Fruit fly (Drosophila melanogaster) whole organism, embryonic: Measurements from ENCODE around the gene Dh44.

Source experiments
- Atf-2 ChIP-seq: fragments of 200-800 bp; sonication (Bioruptor generic); optimal IDR thresholded peaks from 2 replicates; lab custom pipeline; 2016; ENCODE audit warnings: missing biosample characterization, missing genetic modification characterization
- B-H2 ChIP-seq: fragments of 200-800 bp; sonication (Bioruptor generic); optimal IDR thresholded peaks from 2 replicates; lab custom pipeline; 2018; ENCODE audit warnings: missing biosample characterization, mild to moderate bottlenecking, missing genetic modification characterization
- CG10366 ChIP-seq: fragments of 200-800 bp; sonication (Bioruptor generic); IDR thresholded peaks from 2 replicates; pipeline ENCODE4 v1.3.6; 2022; ENCODE audit warnings: missing biosample characterization, missing genetic modification characterization
- CG10654 ChIP-seq: fragments of 200-800 bp; sonication (Bioruptor generic); optimal IDR thresholded peaks from 2 replicates; lab custom pipeline; 2016; ENCODE audit warnings: missing biosample characterization, missing genetic modification characterization
- CG10959 ChIP-seq: fragments of 200-800 bp; sonication (Bioruptor generic); IDR thresholded peaks from 2 replicates; pipeline ENCODE4 v1.3.6; 2022; ENCODE audit warnings: missing biosample characterization, missing genetic modification characterization
- CG11398 ChIP-seq: fragments of 200-800 bp; sonication (Bioruptor generic); optimal IDR thresholded peaks from 2 replicates; lab custom pipeline; 2016; ENCODE audit warnings: missing biosample characterization, missing genetic modification characterization
- CG14441 ChIP-seq: fragments of 200-800 bp; sonication (Bioruptor generic); IDR thresholded peaks from 2 replicates; pipeline ENCODE4 v1.3.6; 2022; ENCODE audit warnings: missing biosample characterization, missing genetic modification characterization
- CG1603 ChIP-seq: fragments of 200-800 bp; sonication (Bioruptor generic); optimal IDR thresholded peaks from 2 replicates; lab custom pipeline; 2019; ENCODE audit warnings: missing biosample characterization, mild to moderate bottlenecking, missing genetic modification characterization, moderate library complexity
- CG16779 ChIP-seq: fragments of 200-800 bp; sonication (Bioruptor generic); IDR thresholded peaks from 2 replicates; pipeline ENCODE4 v1.3.6; 2022; ENCODE audit warnings: missing biosample characterization, missing genetic modification characterization
- CG18262 ChIP-seq: fragments of 200-800 bp; optimal IDR thresholded peaks from 3 replicates; lab custom pipeline; 2019; ENCODE audit warnings: missing biosample characterization, mild to moderate bottlenecking, missing genetic modification characterization, moderate library complexity
- CG18599 ChIP-seq: fragments of 200-800 bp; sonication (Bioruptor generic); optimal IDR thresholded peaks from 3 replicates; lab custom pipeline; 2017; ENCODE audit warnings: missing biosample characterization, missing genetic modification characterization, mild to moderate bottlenecking, moderate library complexity, missing genetic modification reagents
- CG18619 ChIP-seq: fragments of 200-800 bp; sonication (Bioruptor generic); optimal IDR thresholded peaks from 3 replicates; lab custom pipeline; 2017; ENCODE audit warnings: missing biosample characterization, mild to moderate bottlenecking, missing genetic modification characterization
- CG2678 ChIP-seq: fragments of 200-800 bp; sonication (Bioruptor generic); optimal IDR thresholded peaks from 3 replicates; lab custom pipeline; 2019; ENCODE audit warnings: missing biosample characterization, mild to moderate bottlenecking, missing genetic modification characterization, moderate library complexity
- CG3281 ChIP-seq: fragments of 200-800 bp; sonication (Bioruptor generic); optimal IDR thresholded peaks from 3 replicates; lab custom pipeline; 2017; ENCODE audit warnings: missing biosample characterization, mild to moderate bottlenecking, missing genetic modification characterization
- CG3726 ChIP-seq: fragments of 200-800 bp; sonication (Bioruptor generic); IDR thresholded peaks from 3 replicates; pipeline ENCODE4, ENCODE4 v1.3.6; 2022; ENCODE audit warnings: missing biosample characterization, missing genetic modification characterization
- CG4424 ChIP-seq: fragments of 200-800 bp; sonication (Bioruptor generic); optimal IDR thresholded peaks from 3 replicates; lab custom pipeline; 2016; ENCODE audit warnings: missing biosample characterization, missing genetic modification characterization
- CG4617 ChIP-seq: fragments of 200-800 bp; sonication (Bioruptor generic); optimal IDR thresholded peaks from 3 replicates; lab custom pipeline; 2016; ENCODE audit warnings: missing biosample characterization, missing genetic modification characterization, borderline replicate concordance
- CG4730 ChIP-seq: fragments of 200-800 bp; sonication (Bioruptor generic); IDR thresholded peaks from 2 replicates; pipeline ENCODE4 v1.3.6; 2022; ENCODE audit warnings: missing biosample characterization, missing genetic modification characterization
- CG7556 ChIP-seq: fragments of 200-800 bp; sonication (Bioruptor generic); optimal IDR thresholded peaks from 2 replicates; lab custom pipeline; 2017; ENCODE audit warnings: missing biosample characterization, mild to moderate bottlenecking, missing genetic modification characterization
- CG7839 ChIP-seq: fragments of 200-800 bp; sonication (Bioruptor generic); optimal IDR thresholded peaks from 3 replicates; lab custom pipeline; 2018; ENCODE audit warnings: missing biosample characterization, mild to moderate bottlenecking, missing genetic modification characterization, moderate library complexity
- CG7928 ChIP-seq: fragments of 200-800 bp; sonication (Bioruptor generic); optimal IDR thresholded peaks from 2 replicates; lab custom pipeline; 2017; ENCODE audit warnings: missing biosample characterization, mild to moderate bottlenecking, missing genetic modification characterization
- CG9727 ChIP-seq: fragments of 200-800 bp; sonication (Bioruptor generic); optimal IDR thresholded peaks from 3 replicates; lab custom pipeline; 2017; ENCODE audit warnings: missing biosample characterization, mild to moderate bottlenecking, missing genetic modification characterization
- CG9876 ChIP-seq: fragments of 200-800 bp; sonication (Bioruptor generic); optimal IDR thresholded peaks from 2 replicates; lab custom pipeline; 2016; ENCODE audit warnings: missing biosample characterization, missing genetic modification characterization
- CkIIα-i1 ChIP-seq: fragments of 200-800 bp; sonication (Bioruptor generic); IDR thresholded peaks from 2 replicates; pipeline ENCODE4 v1.3.6; 2022; ENCODE audit warnings: missing biosample characterization, missing genetic modification characterization
- Doc3 ChIP-seq: fragments of 200-800 bp; sonication (Bioruptor generic); IDR thresholded peaks from 3 replicates; pipeline ENCODE4 v1.3.6; 2022; ENCODE audit warnings: missing biosample characterization, missing genetic modification characterization; ENCODE audit not compliant: partially characterized antibody
- HmgZ ChIP-seq: fragments of 200-800 bp; sonication (Bioruptor generic); optimal IDR thresholded peaks from 2 replicates; lab custom pipeline; 2018; ENCODE audit warnings: missing biosample characterization, mild to moderate bottlenecking, missing genetic modification characterization
- Hr78 ChIP-seq, 2 experiments: fragments of 200-800 bp in 1 of 2; fragments of >200 bp in 1 of 2; sonication (Bioruptor generic) in 1 of 2; optimal IDR thresholded peaks; 2 replicates each; lab custom pipeline; 2017 to 2019; ENCODE audit warnings: missing biosample characterization in 2 of 2, missing genetic modification characterization in 2 of 2, mild to moderate bottlenecking in 1 of 2, moderate library complexity in 1 of 2
- Meics ChIP-seq: fragments of 200-800 bp; sonication (Bioruptor generic); optimal IDR thresholded peaks from 2 replicates; lab custom pipeline; 2017; ENCODE audit warnings: missing biosample characterization, mild to moderate bottlenecking, missing genetic modification characterization
- Nf-YA ChIP-seq: fragments of 200-800 bp; sonication (Bioruptor generic); IDR thresholded peaks from 2 replicates; pipeline ENCODE4 v1.3.6; 2022; ENCODE audit warnings: missing biosample characterization, missing genetic modification characterization
- Optix ChIP-seq: fragments of 200-800 bp; sonication (Bioruptor generic); IDR thresholded peaks from 3 replicates; pipeline ENCODE4 v1.3.6; 2022; ENCODE audit warnings: missing biosample characterization, missing genetic modification characterization
- Sry-δ ChIP-seq: fragments of 200-800 bp; sonication (Bioruptor generic); optimal IDR thresholded peaks from 2 replicates; lab custom pipeline; 2016; ENCODE audit warnings: missing biosample characterization, missing genetic modification characterization
- YL-1 ChIP-seq: fragments of 200-800 bp; sonication (Bioruptor generic); optimal IDR thresholded peaks from 3 replicates; lab custom pipeline; 2017; ENCODE audit warnings: missing biosample characterization, mild to moderate bottlenecking, missing genetic modification characterization
- az2 ChIP-seq: fragments of 200-800 bp; sonication (Bioruptor generic); optimal IDR thresholded peaks from 3 replicates; lab custom pipeline; 2016; ENCODE audit warnings: missing biosample characterization, missing genetic modification characterization
- bsh ChIP-seq, 2 experiments: fragments of 200-800 bp; sonication (Bioruptor generic); optimal IDR thresholded peaks; 2 replicates each; lab custom pipeline; 2017 to 2018; ENCODE audit warnings: mild to moderate bottlenecking in 2 of 2, missing biosample characterization in 2 of 2, missing genetic modification characterization in 2 of 2, moderate library complexity in 1 of 2
- ci ChIP-seq: fragments of 200-800 bp; sonication (Bioruptor generic); IDR thresholded peaks from 3 replicates; pipeline ENCODE4 v1.3.6; 2022; ENCODE audit warnings: missing biosample characterization, missing genetic modification characterization
- crc ChIP-seq: fragments of 200-800 bp; sonication (Bioruptor generic); optimal IDR thresholded peaks from 2 replicates; lab custom pipeline; 2016; ENCODE audit warnings: missing biosample characterization, missing genetic modification characterization
- dmrt99B ChIP-seq: fragments of 200-800 bp; sonication (Bioruptor generic); optimal IDR thresholded peaks from 2 replicates; lab custom pipeline; 2018; ENCODE audit warnings: missing biosample characterization, mild to moderate bottlenecking, missing genetic modification characterization, moderate library complexity
- en ChIP-seq: fragments of 200-800 bp; sonication (Bioruptor generic); optimal IDR thresholded peaks from 2 replicates; lab custom pipeline; 2016; ENCODE audit warnings: missing biosample characterization, missing genetic modification characterization
- fd102C ChIP-seq: fragments of 200-800 bp; sonication (Bioruptor generic); optimal IDR thresholded peaks from 2 replicates; lab custom pipeline; 2018; ENCODE audit warnings: missing biosample characterization, mild to moderate bottlenecking, missing genetic modification characterization, moderate library complexity
- fd3F ChIP-seq: fragments of 200-800 bp; sonication (Bioruptor generic); optimal IDR thresholded peaks from 2 replicates; lab custom pipeline; 2018; ENCODE audit warnings: missing biosample characterization, mild to moderate bottlenecking, missing genetic modification characterization, moderate library complexity
- fru ChIP-seq: fragments of >200 bp; optimal IDR thresholded peaks from 2 replicates; lab custom pipeline; 2017
- fu2 ChIP-seq: fragments of 200-800 bp; sonication (Bioruptor generic); optimal IDR thresholded peaks from 2 replicates; lab custom pipeline; 2016; ENCODE audit warnings: missing biosample characterization, missing genetic modification characterization
- gsb ChIP-seq: fragments of 200-800 bp; sonication (Bioruptor generic); IDR thresholded peaks from 2 replicates; pipeline ENCODE4 v1.3.6; 2022; ENCODE audit warnings: missing biosample characterization, missing genetic modification characterization
- gt ChIP-seq: fragments of 200-800 bp; sonication (Bioruptor generic); IDR thresholded peaks from 2 replicates; pipeline ENCODE4 v1.3.6; 2022; ENCODE audit warnings: missing biosample characterization, missing genetic modification characterization
- jing ChIP-seq: fragments of 200-800 bp; sonication (Bioruptor generic); optimal IDR thresholded peaks from 2 replicates; lab custom pipeline; 2018; ENCODE audit warnings: missing biosample characterization, mild to moderate bottlenecking, missing genetic modification characterization
- nerfin-1 ChIP-seq: fragments of 200-800 bp; sonication (Bioruptor generic); optimal IDR thresholded peaks from 3 replicates; lab custom pipeline; 2019; ENCODE audit warnings: missing biosample characterization, mild to moderate bottlenecking, missing genetic modification characterization, moderate library complexity
- repo ChIP-seq: fragments of 200-800 bp; sonication (Bioruptor generic); optimal IDR thresholded peaks from 2 replicates; lab custom pipeline; 2016; ENCODE audit warnings: missing biosample characterization, missing genetic modification characterization
- tap ChIP-seq: fragments of 200-800 bp; optimal IDR thresholded peaks from 3 replicates; lab custom pipeline; 2019; ENCODE audit warnings: missing biosample characterization, mild to moderate bottlenecking, missing genetic modification characterization, moderate library complexity
- toy ChIP-seq: fragments of 200-800 bp; sonication (Bioruptor generic); IDR thresholded peaks from 2 replicates; pipeline ENCODE4 v1.3.6; 2022; ENCODE audit warnings: missing biosample characterization, missing genetic modification characterization
- trh ChIP-seq: fragments of 200-800 bp; sonication (Bioruptor generic); optimal IDR thresholded peaks from 2 replicates; lab custom pipeline; 2016; ENCODE audit warnings: missing biosample characterization, missing genetic modification characterization
- wor ChIP-seq: fragments of 200-800 bp; sonication (Bioruptor generic); IDR thresholded peaks from 2 replicates; pipeline ENCODE4 v1.3.6; 2022; ENCODE audit warnings: missing biosample characterization, missing genetic modification characterization
- zfh2 ChIP-seq: fragments of 200-800 bp; sonication (Bioruptor generic); optimal IDR thresholded peaks from 2 replicates; lab custom pipeline; 2016; ENCODE audit warnings: missing biosample characterization, missing genetic modification characterization

Gene Dh44

DNA sequence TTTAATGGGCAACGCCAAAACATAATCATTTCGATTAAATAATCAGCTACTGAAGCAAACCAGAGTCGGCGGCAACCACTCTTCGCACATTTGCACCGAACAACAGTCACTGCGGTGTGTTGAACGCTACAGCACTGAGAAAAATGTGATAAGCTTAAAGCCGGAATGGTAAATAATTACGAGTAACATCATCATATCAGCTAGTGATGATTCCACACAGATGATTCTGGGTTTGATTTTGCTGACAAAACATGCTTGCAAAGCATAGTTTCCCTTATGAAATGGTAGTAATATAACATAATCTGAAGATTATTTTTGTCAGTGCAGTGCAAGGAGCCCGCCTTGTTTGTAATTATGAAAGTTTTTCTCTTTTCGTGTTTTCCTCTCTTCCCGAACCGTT, 39.9 kb upstream of the Dh44 start (continued):
- TF ChIP-seq Hr78 (GFP tag; optimal IDR thresholded peaks at IDR 0.05; lab: Kevin White, UChicago), result no peak
- no peak for TF ChIP-seq fd3F (GFP tag; lab: Kevin White, UChicago)
- TF ChIP-seq CG4730 (GFP tag; lab: Robert Waterston, UW), result no peak
- peak; percentile 75; the same call in 2 of the 3 replicates for TF ChIP-seq ci (GFP tag; lab: Robert Waterston, UW)
- TF ChIP-seq jing, result peak; percentile 54
- TF ChIP-seq CG7928 (GFP tag; lab: Kevin White, UChicago), result no peak
- TF ChIP-seq Meics, result no peak
- peak; percentile 21 for TF ChIP-seq CG10654 (GFP tag; lab: Kevin White, UChicago)
- no peak for TF ChIP-seq CG3726 (GFP tag; lab: Robert Waterston, UW)
- no peak for TF ChIP-seq CG16779 (GFP tag; lab: Robert Waterston, UW)
- TF ChIP-seq bsh (GFP tag; optimal IDR thresholded peaks at IDR 0.05; lab: Kevin White, UChicago), result peak; percentile 67 to 83
- no peak for TF ChIP-seq Doc3 (GFP tag; lab: Robert Waterston, UW)
- TF ChIP-seq B-H2 (GFP tag; lab: Kevin White, UChicago), result no peak
- no peak for TF ChIP-seq fu2
- peak; percentile 55 for TF ChIP-seq CG4424 (GFP tag; lab: Kevin White, UChicago)
- no peak for TF ChIP-seq gsb (GFP tag; lab: Robert Waterston, UW)
- peak; percentile 25 for TF ChIP-seq Sry-δ (GFP tag; lab: Kevin White, UChicago)
- TF ChIP-seq wor (GFP tag; lab: Robert Waterston, UW), result 0 out of 2 replicates have a peak, but pooled peaks have one; percentile 23
- TF ChIP-seq CG1603 (tag; lab: Kevin White, UChicago), result peak; percentile 82
- TF ChIP-seq repo, result no peak
- no peak for TF ChIP-seq en (GFP tag; lab: Kevin White, UChicago)
- peak; percentile 39 for TF ChIP-seq CG18619 (GFP tag; lab: Kevin White, UChicago)
- no peak for TF ChIP-seq trh
- TF ChIP-seq CG9876 (GFP tag; lab: Kevin White, UChicago), result no peak
- peak; percentile 53 for TF ChIP-seq Atf-2 (GFP tag; lab: Kevin White, UChicago)
- TF ChIP-seq fd102C (GFP tag; lab: Kevin White, UChicago), result no peak
- TF ChIP-seq Nf-YA (GFP tag; lab: Robert Waterston, UW), result no peak
- TF ChIP-seq CG18599 (GFP tag; lab: Kevin White, UChicago), result no peak
- TF ChIP-seq HmgZ (tag; lab: Kevin White, UChicago), result no peak
- TF ChIP-seq CG2678, result peak; percentile 54
- TF ChIP-seq az2 (GFP tag; lab: Kevin White, UChicago), result peak; percentile 59
- TF ChIP-seq CG10366 (GFP tag; lab: Robert Waterston, UW), result peak; percentile 38; the same call in 1 of the 2 replicates
- TF ChIP-seq nerfin-1, result peak; percentile 50
- TF ChIP-seq CG10959, result no peak
- no peak for TF ChIP-seq zfh2
- peak; percentile 12 for TF ChIP-seq CG9727 (GFP tag; lab: Kevin White, UChicago)
- TF ChIP-seq dmrt99B (tag; lab: Kevin White, UChicago), result peak; percentile 71
- TF ChIP-seq tap, result peak; percentile 38
- TF ChIP-seq CG4617 (GFP tag; lab: Kevin White, UChicago), result no peak
- TF ChIP-seq CG3281 (GFP tag; lab: Kevin White, UChicago), result peak; percentile 31
- TF ChIP-seq YL-1 (GFP tag; lab: Kevin White, UChicago), result no peak
- TF ChIP-seq toy (GFP tag; lab: Robert Waterston, UW), result no peak
- TF ChIP-seq crc (GFP tag; lab: Kevin White, UChicago), result no peak
- TF ChIP-seq CG7556 (GFP tag; lab: Kevin White, UChicago), result peak; percentile 28
- TF ChIP-seq CkIIα-i1 (GFP tag; lab: Robert Waterston, UW), result no peak
- peak; percentile 21 for TF ChIP-seq CG7839 (tag; lab: Kevin White, UChicago)
- TF ChIP-seq Optix (GFP tag; lab: Robert Waterston, UW), result peak; percentile 47; the same call in 1 of the 3 replicates
- TF ChIP-seq CG14441 (GFP tag; lab: Robert Waterston, UW), result peak; percentile 18; the same call in 1 of the 2 replicates
- no peak for TF ChIP-seq fru (lab: Kevin White, UChicago)
- TF ChIP-seq gt (GFP tag; lab: Robert Waterston, UW), result no peak
- no peak for TF ChIP-seq CG11398 (GFP tag; lab: Kevin White, UChicago)
- peak; percentile 64 for TF ChIP-seq CG18262
